ENCODE assay signal across 2 worm cellular contexts in genomic region chrIII:3511808-3512207, ce11.
A peak's percentile ranks its signal among the peaks of the same experiment; 100 is the strongest.
TF ChIP-seq lines count a peak whose summit lies in the region.

No protein-coding gene starts in this region.

TF ChIP-seq in whole organism, L1 larva, 84 proteins besides CTCF, POLR2A, EP300 and RAD21:
- TF ChIP-seq dpl-1 (GFP tag; optimal IDR thresholded peaks at IDR 0.05; lab: Kevin White, UChicago) (peak in 2 of 3 experiments; percentile 37 to 46), lin-35 (GFP tag; optimal IDR thresholded peaks at IDR 0.05; lab: Kevin White, UChicago) (peak in 1 of 2 experiments; percentile 67), efl-1 (optimal IDR thresholded peaks at IDR 0.05; lab: Kevin White, UChicago) (peak; percentile 26 to 52), efl-1 (GFP tag; optimal IDR thresholded peaks at IDR 0.05 in 1 of 2; lab: Kevin White, UChicago) (peak; percentile 48 to 96), nhr-237 (tag; optimal IDR thresholded peaks at IDR 0.05; lab: Kevin White, UChicago) (no peak)

TF ChIP-seq in whole organism, L4 larva, 104 proteins besides CTCF, POLR2A, EP300 and RAD21:
- no peak for TF ChIP-seq lin-13 (GFP tag; optimal IDR thresholded peaks at IDR 0.05; lab: Kevin White, UChicago)
- TF ChIP-seq lin-38 (GFP tag; IDR thresholded peaks at IDR 0.05; lab: Robert Waterston, UW) = peak; percentile 46
- TF ChIP-seq pqm-1 (tag; optimal IDR thresholded peaks at IDR 0.05; lab: Kevin White, UChicago) = no peak
- TF ChIP-seq madf-5 (GFP tag; IDR thresholded peaks at IDR 0.05; lab: Robert Waterston, UW) = no peak
- no peak for TF ChIP-seq skn-1 (tag; optimal IDR thresholded peaks at IDR 0.05; lab: Kevin White, UChicago)
- no peak for TF ChIP-seq spr-1 (tag; optimal IDR thresholded peaks at IDR 0.05; lab: Kevin White, UChicago)

Comparison
In these comparisons a context has a peak if more than half of its experiments do, and no peak if none do; other contexts are left out.
1. Of the 29 proteins assayed by ChIP-seq in both whole organism, L4 larva and whole organism, L1 larva: peak only in whole organism, L4 larva: none; only in whole organism, L1 larva: dpl-1; in both: none; in neither: 28.